Fruit fly (Drosophila melanogaster) whole organism, adult: ENCODE results near the gene Fas3.

Experiments used
- CG11617 ChIP-seq: fragments of 200-800 bp; sonication (Bioruptor generic); optimal IDR thresholded peaks from 2 replicates; lab custom pipeline; 2017; ENCODE audit warnings: mild to moderate bottlenecking, missing biosample characterization, missing genetic modification reagents, missing genetic modification characterization
- CG12768 ChIP-seq: fragments of 200-800 bp; sonication (Bioruptor generic); optimal IDR thresholded peaks from 2 replicates; lab custom pipeline; 2017; ENCODE audit warnings: missing biosample characterization, missing genetic modification characterization, mild to moderate bottlenecking, moderate library complexity, missing genetic modification reagents
- CG14711 ChIP-seq: fragments of 200-800 bp; sonication (Bioruptor generic); optimal IDR thresholded peaks from 2 replicates; lab custom pipeline; 2018; ENCODE audit warnings: missing biosample characterization, mild to moderate bottlenecking, missing genetic modification characterization, moderate library complexity
- CG1620 ChIP-seq: fragments of 200-800 bp; sonication (Bioruptor generic); optimal IDR thresholded peaks from 2 replicates; lab custom pipeline; 2016; ENCODE audit warnings: missing biosample characterization, missing genetic modification characterization
- CG33017 ChIP-seq: fragments of 200-800 bp; sonication (Bioruptor generic); optimal IDR thresholded peaks from 2 replicates; lab custom pipeline; 2018; ENCODE audit warnings: missing biosample characterization, mild to moderate bottlenecking, missing genetic modification characterization, moderate library complexity
- CG5204 ChIP-seq: fragments of 200-800 bp; sonication (Bioruptor generic); optimal IDR thresholded peaks from 2 replicates; lab custom pipeline; 2016; ENCODE audit warnings: missing biosample characterization, missing genetic modification characterization
- CG7045 ChIP-seq: fragments of 200-800 bp; sonication (Bioruptor generic); optimal IDR thresholded peaks from 2 replicates; lab custom pipeline; 2017; ENCODE audit warnings: missing biosample characterization, mild to moderate bottlenecking, missing genetic modification characterization
- CG7101 ChIP-seq: fragments of 200-800 bp; sonication (Bioruptor generic); optimal IDR thresholded peaks from 2 replicates; lab custom pipeline; 2018; ENCODE audit warnings: missing biosample characterization, mild to moderate bottlenecking, missing genetic modification characterization, moderate library complexity
- Clk ChIP-seq: fragments of 200-800 bp; sonication (Bioruptor generic); optimal IDR thresholded peaks from 2 replicates; lab custom pipeline; 2017; ENCODE audit warnings: missing biosample characterization, missing genetic modification characterization
- Crg-1 ChIP-seq: fragments of 200-800 bp; sonication (Bioruptor generic); optimal IDR thresholded peaks from 2 replicates; lab custom pipeline; 2016; ENCODE audit warnings: missing biosample characterization, missing genetic modification characterization
- Hr96 ChIP-seq: fragments of 200-800 bp; sonication (Bioruptor generic); optimal IDR thresholded peaks from 2 replicates; lab custom pipeline; 2016; ENCODE audit warnings: missing biosample characterization, missing genetic modification characterization
- Mnt ChIP-seq: fragments of 200-800 bp; sonication (Bioruptor generic); optimal IDR thresholded peaks from 2 replicates; lab custom pipeline; 2016; ENCODE audit warnings: missing biosample characterization, mild to moderate bottlenecking, missing genetic modification characterization
- bab1 ChIP-seq: fragments of 200-800 bp; sonication (Bioruptor generic); optimal IDR thresholded peaks from 3 replicates; lab custom pipeline; 2019; ENCODE audit warnings: missing biosample characterization, mild to moderate bottlenecking, missing genetic modification characterization, moderate library complexity
- cic ChIP-seq: fragments of 200-800 bp; sonication (Bioruptor generic); optimal IDR thresholded peaks from 2 replicates; lab custom pipeline; 2017; ENCODE audit warnings: missing biosample characterization, mild to moderate bottlenecking, missing genetic modification characterization, moderate library complexity
- cnc ChIP-seq, 2 experiments: fragments of >200 bp; optimal IDR thresholded peaks; 2 replicates each; lab custom pipeline; 2017
- kay ChIP-seq: fragments of 200-800 bp; sonication (Bioruptor generic); peaks from one replicate; lab custom pipeline; 2016; ENCODE audit warnings: missing biosample characterization, missing genetic modification characterization, borderline replicate concordance
- ovo ChIP-seq: fragments of 200-800 bp; sonication (Bioruptor generic); optimal IDR thresholded peaks from 2 replicates; lab custom pipeline; 2016; ENCODE audit warnings: missing biosample characterization, missing genetic modification characterization
- pad ChIP-seq: fragments of 200-800 bp; sonication (Bioruptor generic); optimal IDR thresholded peaks from 3 replicates; lab custom pipeline; 2017; ENCODE audit warnings: missing biosample characterization, missing genetic modification characterization, mild to moderate bottlenecking, moderate library complexity, missing genetic modification reagents
- tj ChIP-seq: fragments of 200-800 bp; sonication (Bioruptor generic); optimal IDR thresholded peaks from 3 replicates; lab custom pipeline; 2017; ENCODE audit warnings: missing biosample characterization, mild to moderate bottlenecking, missing genetic modification characterization, moderate library complexity
- toe ChIP-seq: fragments of 200-800 bp; sonication (Bioruptor generic); optimal IDR thresholded peaks from 2 replicates; lab custom pipeline; 2016; ENCODE audit warnings: missing biosample characterization, missing genetic modification characterization

Fas3 gene

dm6 chr2L:18313922-18314712 lies 5.8 kb upstream of the Fas3 start:
- peak; percentile 87 for TF ChIP-seq kay (GFP tag; lab: Kevin White, UChicago)
- TF ChIP-seq tj (GFP tag; lab: Kevin White, UChicago) = no peak

- TF ChIP-seq pad (GFP tag; lab: Kevin White, UChicago) (no peak), bab1 (GFP tag; lab: Kevin White, UChicago) (no peak), Clk (no peak), Mnt (no peak), CG1620 (GFP tag; lab: Kevin White, UChicago) (no peak), CG7101 (no peak), ovo (GFP tag; lab: Kevin White, UChicago) (no peak), CG11617 (GFP tag; lab: Kevin White, UChicago) (no peak), CG7045 (GFP tag; lab: Kevin White, UChicago) (no peak), Crg-1 (GFP tag; lab: Kevin White, UChicago) (no peak), Hr96 (GFP tag; lab: Kevin White, UChicago) (no peak), CG5204 (GFP tag; lab: Kevin White, UChicago) (no peak), cic (GFP tag; lab: Kevin White, UChicago) (no peak), CG14711 (tag; lab: Kevin White, UChicago) (no peak), CG12768 (GFP tag; lab: Kevin White, UChicago) (no peak), cnc (optimal IDR thresholded peaks at IDR 0.05; lab: Kevin White, UChicago) (no peak), kay (GFP tag; lab: Kevin White, UChicago) (no peak)
These were observed 4.4 kb upstream of the Fas3 start for dm6 chr2L:18315454-18315853.

dm6 chr2L:18320933-18321332 lies 1.0 kb downstream of the Fas3 start:
- TF ChIP-seq bab1 (GFP tag; lab: Kevin White, UChicago) (no peak), CG14711 (tag; lab: Kevin White, UChicago) (no peak), ovo (GFP tag; lab: Kevin White, UChicago) (no peak)

dm6 chr2L:18325120-18325581 lies 5.2 kb downstream of the Fas3 start:
- TF ChIP-seq CG1620 (GFP tag; lab: Kevin White, UChicago) (peak; percentile 5), Mnt (peak; percentile 63), CG11617 (GFP tag; lab: Kevin White, UChicago) (peak; percentile 72), CG7045 (GFP tag; lab: Kevin White, UChicago) (peak; percentile 81), Clk (peak; percentile 56), Hr96 (GFP tag; lab: Kevin White, UChicago) (peak; percentile 72), CG14711 (tag; lab: Kevin White, UChicago) (peak; percentile 63), CG7101 (peak; percentile 80), ovo (GFP tag; lab: Kevin White, UChicago) (peak; percentile 6), toe (peak; percentile 58), kay (GFP tag; lab: Kevin White, UChicago) (peak; percentile 59), cic (GFP tag; lab: Kevin White, UChicago) (peak; percentile 20), CG12768 (GFP tag; lab: Kevin White, UChicago) (peak; percentile 76), tj (GFP tag; lab: Kevin White, UChicago) (peak; percentile 41), bab1 (GFP tag; lab: Kevin White, UChicago) (peak; percentile 41), Crg-1 (GFP tag; lab: Kevin White, UChicago) (peak; percentile 37), cnc (optimal IDR thresholded peaks at IDR 0.05; lab: Kevin White, UChicago) (no peak), pad (GFP tag; lab: Kevin White, UChicago) (peak; percentile 30), CG5204 (GFP tag; lab: Kevin White, UChicago) (peak; percentile 79), CG33017 (peak; percentile 79)

- TF ChIP-seq cnc (optimal IDR thresholded peaks at IDR 0.05; lab: Kevin White, UChicago) (no peak), pad (GFP tag; lab: Kevin White, UChicago) (no peak), CG5204 (GFP tag; lab: Kevin White, UChicago) (no peak), CG7045 (GFP tag; lab: Kevin White, UChicago) (no peak), CG11617 (GFP tag; lab: Kevin White, UChicago) (no peak), CG14711 (tag; lab: Kevin White, UChicago) (no peak), toe (no peak), CG12768 (GFP tag; lab: Kevin White, UChicago) (no peak), CG33017 (no peak), Hr96 (GFP tag; lab: Kevin White, UChicago) (no peak), cic (GFP tag; lab: Kevin White, UChicago) (no peak), CG1620 (GFP tag; lab: Kevin White, UChicago) (no peak), CG7101 (no peak), Mnt (no peak), bab1 (GFP tag; lab: Kevin White, UChicago) (no peak), ovo (GFP tag; lab: Kevin White, UChicago) (no peak), Clk (no peak), tj (GFP tag; lab: Kevin White, UChicago) (no peak)
These were observed 7.1 kb downstream of the Fas3 start for dm6 chr2L:18327007-18327406.

dm6 chr2L:18327592-18328078 lies 7.7 kb downstream of the Fas3 start:
- TF ChIP-seq toe = no peak
- no peak for TF ChIP-seq cnc (optimal IDR thresholded peaks at IDR 0.05; lab: Kevin White, UChicago)
- peak; percentile 93 for TF ChIP-seq kay (GFP tag; lab: Kevin White, UChicago)
- TF ChIP-seq bab1 (GFP tag; lab: Kevin White, UChicago) = no peak
- TF ChIP-seq Mnt = no peak
- TF ChIP-seq CG33017 = peak; percentile 51
- TF ChIP-seq tj (GFP tag; lab: Kevin White, UChicago) = peak; percentile 41
- no peak for TF ChIP-seq Crg-1 (GFP tag; lab: Kevin White, UChicago)
- TF ChIP-seq CG11617 (GFP tag; lab: Kevin White, UChicago) = peak; percentile 68
- peak; percentile 36 for TF ChIP-seq CG7045 (GFP tag; lab: Kevin White, UChicago)
- peak; percentile 23 for TF ChIP-seq cic (GFP tag; lab: Kevin White, UChicago)
- TF ChIP-seq CG7101 = no peak
- peak; percentile 78 for TF ChIP-seq ovo (GFP tag; lab: Kevin White, UChicago)
- no peak for TF ChIP-seq Clk
- TF ChIP-seq Hr96 (GFP tag; lab: Kevin White, UChicago) = no peak
- peak; percentile 41 for TF ChIP-seq CG12768 (GFP tag; lab: Kevin White, UChicago)
- no peak for TF ChIP-seq pad (GFP tag; lab: Kevin White, UChicago)
- TF ChIP-seq CG5204 (GFP tag; lab: Kevin White, UChicago) = peak; percentile 24
- no peak for TF ChIP-seq CG14711 (tag; lab: Kevin White, UChicago)
- TF ChIP-seq CG1620 (GFP tag; lab: Kevin White, UChicago) = no peak
